Worm (Caenorhabditis elegans): Measurements from ENCODE around the gene Y105C5A.1272.

The Y105C5A.1272 gene

DNA sequence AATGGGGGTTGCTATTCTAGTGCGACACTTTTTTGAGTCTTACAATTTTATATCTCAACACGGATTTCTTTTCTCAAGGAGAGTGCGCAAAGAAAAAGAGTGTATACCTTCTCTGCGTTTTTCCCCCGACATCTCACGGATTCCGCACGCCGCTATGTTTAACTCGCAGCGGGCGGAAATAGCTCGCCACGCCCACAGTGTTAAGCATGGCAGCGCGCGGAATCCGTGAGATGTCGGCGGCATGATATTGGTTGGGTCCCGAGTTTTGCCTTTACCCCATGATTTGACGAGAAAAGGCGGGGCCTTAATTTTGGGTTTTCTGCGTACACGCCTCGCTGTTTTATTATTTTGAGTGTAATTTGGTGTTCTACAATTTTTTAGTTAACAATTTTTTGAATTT is 45.0 kb downstream of the Y105C5A.1272 start:
- no peak for TF ChIP-seq ref-1 (GFP tag; conservative IDR thresholded peaks at IDR 0.05)
- no peak for TF ChIP-seq T22C8.4 (GFP tag; IDR thresholded peaks at IDR 0.05)
- no peak for TF ChIP-seq ztf-29 (GFP tag; IDR thresholded peaks at IDR 0.05)
- TF ChIP-seq klf-2 (GFP tag; conservative IDR thresholded peaks at IDR 0.05): no peak
- TF ChIP-seq ztf-23 (GFP tag; IDR thresholded peaks at IDR 0.05): no peak
- no peak for TF ChIP-seq med-1 (GFP tag; optimal IDR thresholded peaks at IDR 0.05; ENCODE audit: insufficient read depth)
- no peak for TF ChIP-seq cog-1 (tag; optimal IDR thresholded peaks at IDR 0.05)
- no peak for TF ChIP-seq tab-1 (GFP tag; IDR thresholded peaks at IDR 0.05)

ce11 chrIV:15693268-15693667 is 46.5 kb downstream of the Y105C5A.1272 start:
- TF ChIP-seq ztf-23 (GFP tag; IDR thresholded peaks at IDR 0.05) (no peak), ztf-29 (GFP tag; IDR thresholded peaks at IDR 0.05) (no peak), med-1 (GFP tag; optimal IDR thresholded peaks at IDR 0.05; ENCODE audit: insufficient read depth) (no peak), klf-2 (GFP tag; conservative IDR thresholded peaks at IDR 0.05) (no peak), T22C8.4 (GFP tag; IDR thresholded peaks at IDR 0.05) (no peak), tab-1 (GFP tag; IDR thresholded peaks at IDR 0.05) (no peak), flt-1 (GFP tag; IDR thresholded peaks at IDR 0.05) (no peak)

DNA sequence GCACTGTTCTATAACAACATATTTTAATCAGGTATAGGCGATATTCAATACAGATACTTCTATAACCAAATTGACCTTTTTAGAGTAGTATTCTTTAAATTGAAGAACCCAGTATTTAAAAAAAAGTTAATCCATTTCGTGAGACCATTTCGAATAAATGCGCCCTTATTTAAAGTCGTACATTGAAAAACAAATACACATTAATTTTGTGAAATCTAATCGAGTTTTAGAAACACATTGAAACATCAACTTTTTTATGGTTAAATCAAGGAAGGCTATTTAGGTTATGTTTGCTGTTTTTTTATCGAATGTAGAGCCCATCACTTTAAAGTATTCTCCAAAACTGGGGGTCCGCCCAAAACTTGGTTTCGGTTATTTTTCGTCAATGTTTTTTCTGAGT is 48.5 kb downstream of the Y105C5A.1272 start:
- no peak for TF ChIP-seq klf-2 (GFP tag; conservative IDR thresholded peaks at IDR 0.05)
- TF ChIP-seq tab-1 (GFP tag; IDR thresholded peaks at IDR 0.05): no peak
- TF ChIP-seq T22C8.4 (GFP tag; IDR thresholded peaks at IDR 0.05): no peak
- no peak for TF ChIP-seq ztf-23 (GFP tag; IDR thresholded peaks at IDR 0.05)
- no peak for TF ChIP-seq cog-1 (tag; optimal IDR thresholded peaks at IDR 0.05)
- TF ChIP-seq ztf-29 (GFP tag; IDR thresholded peaks at IDR 0.05): no peak
- TF ChIP-seq flt-1 (GFP tag; IDR thresholded peaks at IDR 0.05): no peak
- no peak for TF ChIP-seq med-1 (GFP tag; optimal IDR thresholded peaks at IDR 0.05; ENCODE audit: insufficient read depth)
- TF ChIP-seq ref-1 (GFP tag; conservative IDR thresholded peaks at IDR 0.05): no peak

ce11 chrIV:15696786-15697185 is 50.0 kb downstream of the Y105C5A.1272 start:
- TF ChIP-seq tab-1 (GFP tag; IDR thresholded peaks at IDR 0.05) (no peak), T22C8.4 (GFP tag; IDR thresholded peaks at IDR 0.05) (no peak), flt-1 (GFP tag; IDR thresholded peaks at IDR 0.05) (no peak), ztf-29 (GFP tag; IDR thresholded peaks at IDR 0.05) (no peak), cog-1 (tag; optimal IDR thresholded peaks at IDR 0.05) (no peak), med-1 (GFP tag; optimal IDR thresholded peaks at IDR 0.05; ENCODE audit: insufficient read depth) (no peak), ztf-23 (GFP tag; IDR thresholded peaks at IDR 0.05) (no peak), klf-2 (GFP tag; conservative IDR thresholded peaks at IDR 0.05) (no peak), ref-1 (GFP tag; conservative IDR thresholded peaks at IDR 0.05) (no peak)
